Worm (Caenorhabditis elegans): ENCODE results near the gene W07A12.4.

DNA sequence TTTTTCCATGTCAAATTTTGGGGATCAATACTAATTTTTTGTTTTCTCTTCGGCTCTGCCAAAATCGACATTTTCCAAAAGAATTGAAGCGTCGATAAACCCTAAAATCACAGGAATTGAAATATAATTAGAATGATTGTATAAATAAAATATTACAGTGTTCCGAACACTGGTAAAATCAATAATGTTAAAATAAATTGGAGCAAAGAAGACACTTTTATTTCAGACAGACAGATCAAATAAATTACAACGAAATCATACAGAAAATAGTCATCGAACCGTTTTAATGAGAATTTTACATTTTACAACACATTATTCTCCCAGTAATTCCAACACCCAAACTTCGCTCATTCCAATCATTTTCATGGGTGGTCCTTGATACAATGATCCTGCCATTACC is 21.7 kb downstream of the W07A12.4 start, which contains the start of gene T23G7.3:
- TF ChIP-seq zip-5 (tag; optimal IDR thresholded peaks at IDR 0.05) (no peak), hlh-8 (tag; optimal IDR thresholded peaks at IDR 0.05) (no peak), lim-6 (tag; optimal IDR thresholded peaks at IDR 0.05) (no peak), odd-2 (tag; optimal IDR thresholded peaks at IDR 0.05) (no peak), unc-55 (GFP tag; optimal IDR thresholded peaks at IDR 0.05) (no peak)
